Fruit fly (Drosophila melanogaster) whole organism, wandering third instar larva: ENCODE data around the gene CG17746.
A peak's percentile ranks its signal among the peaks of the same experiment; 100 is the strongest.

Source experiments
- CrebA ChIP-seq: fragments of 200-800 bp; sonication (Bioruptor generic); optimal IDR thresholded peaks from 2 replicates; lab custom pipeline; 2016; ENCODE audit warnings: missing biosample characterization, mild to moderate bottlenecking, missing genetic modification characterization, borderline replicate concordance
- Myc ChIP-seq: fragments of >200 bp; optimal IDR thresholded peaks from 2 replicates; lab custom pipeline; 2017
- woc ChIP-seq: sonication (Bioruptor generic); optimal IDR thresholded peaks from 2 replicates; lab custom pipeline; 2016; ENCODE audit warnings: missing biosample characterization, mild to moderate bottlenecking, missing genetic modification characterization

DNA sequence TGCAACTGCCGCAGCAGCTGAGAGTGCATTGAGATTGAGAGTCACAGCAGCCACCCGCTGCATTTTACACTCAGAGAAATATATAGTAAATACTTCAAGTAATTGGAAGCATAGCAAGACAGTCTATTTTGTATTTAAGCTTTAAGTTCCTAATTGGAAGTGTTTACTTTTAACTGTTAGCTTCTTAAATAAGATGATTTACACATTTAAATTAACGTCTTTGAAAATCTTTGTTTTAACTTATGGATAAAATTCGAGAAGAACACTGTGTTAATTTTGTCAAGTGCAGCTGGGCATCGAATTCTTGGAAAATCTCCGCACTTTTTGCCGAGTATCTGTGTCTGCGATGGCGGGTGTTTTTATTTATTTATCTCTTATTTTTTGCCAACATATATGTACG lies 20.3 kb upstream of the CG17746 start:
- TF ChIP-seq Myc (lab: Kevin White, UChicago) (no peak), woc (GFP tag; lab: Kevin White, UChicago) (peak; percentile 30), CrebA (no peak)
